Worm (Caenorhabditis elegans): ENCODE measurements around the gene mbk-1.

DNA sequence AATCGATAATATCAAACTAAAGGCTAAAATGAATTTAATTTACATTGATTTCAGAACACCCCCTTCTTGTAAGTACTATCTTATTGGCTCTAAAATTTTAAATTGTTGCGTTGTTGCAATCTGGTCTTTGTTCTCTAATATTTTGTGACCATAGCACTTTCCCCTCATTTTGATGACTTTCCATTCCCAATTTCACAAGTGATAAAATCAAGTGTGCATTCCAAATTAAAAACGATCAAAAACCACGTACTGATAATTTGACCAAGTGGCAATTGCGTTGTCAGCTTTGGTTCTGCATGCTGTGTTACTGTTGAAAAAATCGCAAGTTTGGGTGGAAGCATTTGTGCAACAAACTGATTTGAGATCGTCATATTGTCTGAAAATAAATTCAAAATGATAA is 54.0 kb downstream of the mbk-1 start:
- no peak for TF ChIP-seq C16A3.4 (tag; optimal IDR thresholded peaks at IDR 0.05)
- no peak for TF ChIP-seq nhr-90 (tag; optimal IDR thresholded peaks at IDR 0.05; ENCODE audit: poor library complexity)
